Worm (Caenorhabditis elegans): ENCODE data around the gene best-5.

The best-5 gene

DNA sequence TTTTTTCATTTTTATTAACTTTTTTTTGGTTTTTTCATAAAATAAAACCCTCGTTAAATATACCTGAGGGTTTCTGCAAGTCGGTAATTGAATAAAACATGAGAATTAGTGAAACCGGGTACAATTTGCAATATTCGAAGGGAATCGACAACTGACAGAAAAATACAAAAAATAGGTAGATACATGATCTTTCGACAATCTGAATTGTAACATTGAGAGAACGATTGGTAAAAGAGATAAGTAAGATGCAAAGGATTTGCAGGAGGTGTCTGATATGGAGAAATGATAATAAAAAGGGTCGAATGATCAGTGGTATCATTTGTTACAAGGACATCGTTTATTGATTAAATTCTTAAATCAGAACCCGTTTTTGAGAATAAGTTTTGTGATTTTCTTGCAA, 11.2 kb downstream of the best-5 start, which contains the start of gene ugt-60:
ugt-60 (minus strand) TSS at position 233 of the 400 bp plus-strand sequence.
- no peak for TF ChIP-seq unc-62 (GFP tag; optimal IDR thresholded peaks at IDR 0.05)

DNA sequence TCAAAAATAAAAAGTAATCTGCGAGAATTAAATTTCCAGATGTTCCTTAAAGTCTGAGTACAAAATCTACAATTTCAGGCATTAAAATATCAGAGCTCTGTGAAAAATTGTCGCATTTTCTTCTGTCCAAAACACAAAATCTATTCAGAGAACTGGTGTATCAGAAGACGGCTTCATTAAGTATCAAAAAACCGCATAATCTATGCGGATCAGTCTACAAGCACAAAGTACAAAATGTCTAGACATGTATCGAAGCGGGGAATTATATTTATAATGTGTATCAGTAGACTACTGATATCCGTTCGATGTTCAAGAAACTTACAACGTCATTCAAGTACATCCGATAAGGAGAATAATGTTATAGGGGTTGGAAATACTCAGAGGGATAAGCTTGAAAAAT, 20.5 kb downstream of the best-5 start:
- TF ChIP-seq unc-62 (GFP tag; optimal IDR thresholded peaks at IDR 0.05) = no peak

- no peak for TF ChIP-seq unc-62 (GFP tag; optimal IDR thresholded peaks at IDR 0.05)
Observed at ce11 chrIII:9667591-9668265, 22.3 kb downstream of the best-5 start, which contains the start of gene C07A9.9. Gene C07A9.9, minus strand, starts transcription at chrIII:9667641.

DNA sequence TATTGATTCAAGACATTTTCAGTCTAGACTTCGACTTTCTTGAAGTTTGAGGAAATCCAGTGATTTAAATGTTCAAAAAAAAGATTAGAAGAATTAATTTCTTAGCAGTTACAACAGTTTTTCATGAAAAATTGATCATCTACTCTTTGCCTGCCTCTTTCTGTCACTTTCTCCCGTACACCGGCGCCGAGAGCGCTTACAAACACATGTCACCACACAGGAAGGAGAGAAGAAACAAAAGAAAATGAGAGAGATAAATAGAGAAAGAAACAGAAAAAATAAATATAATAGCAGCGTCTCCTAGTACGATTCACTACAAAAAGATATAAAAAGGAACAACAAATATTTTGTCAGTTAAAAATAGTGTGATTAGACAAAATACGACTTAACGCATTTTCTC, 23.4 kb downstream of the best-5 start:
- TF ChIP-seq unc-62 (GFP tag; optimal IDR thresholded peaks at IDR 0.05) = no peak

ce11 chrIII:9666239-9666638, 23.8 kb downstream of the best-5 start:
- no peak for TF ChIP-seq unc-62 (GFP tag; optimal IDR thresholded peaks at IDR 0.05)

DNA sequence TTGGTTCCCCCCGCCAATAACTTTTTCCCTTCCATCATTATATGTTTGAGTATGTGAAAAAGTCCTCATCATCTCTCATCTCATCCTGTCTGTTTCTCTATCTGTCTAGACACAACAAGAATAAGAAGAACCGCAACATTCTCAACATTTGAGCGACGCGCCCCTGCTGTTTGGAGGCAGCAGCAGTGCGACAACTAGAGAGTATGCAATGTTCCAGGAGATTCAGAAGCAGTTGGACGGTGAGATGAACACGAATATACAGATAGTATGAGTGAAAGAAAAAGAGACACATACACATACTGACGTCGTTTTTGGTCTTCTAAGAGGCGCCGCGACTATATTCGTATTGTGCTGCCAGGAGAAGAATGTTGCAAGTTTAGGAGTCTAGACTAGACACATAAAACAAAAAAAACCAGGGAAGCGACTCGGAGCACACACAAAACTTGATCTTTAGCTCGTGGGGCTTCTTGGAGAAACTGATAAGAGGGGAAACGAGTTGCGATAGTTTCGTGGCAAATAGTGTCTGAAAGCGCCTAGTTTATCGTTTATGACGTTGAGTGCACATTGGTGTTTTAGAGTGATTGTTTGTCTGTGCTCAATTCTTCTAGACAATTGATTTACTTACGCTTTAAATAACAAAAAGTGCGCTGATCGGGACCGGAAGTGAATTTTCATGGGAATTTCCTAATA, 24.4 kb downstream of the best-5 start:
- TF ChIP-seq unc-62 (GFP tag; optimal IDR thresholded peaks at IDR 0.05) = no peak

ce11 chrIII:9664484-9665221, 25.4 kb downstream of the best-5 start:
- no peak for TF ChIP-seq unc-62 (GFP tag; optimal IDR thresholded peaks at IDR 0.05)

DNA sequence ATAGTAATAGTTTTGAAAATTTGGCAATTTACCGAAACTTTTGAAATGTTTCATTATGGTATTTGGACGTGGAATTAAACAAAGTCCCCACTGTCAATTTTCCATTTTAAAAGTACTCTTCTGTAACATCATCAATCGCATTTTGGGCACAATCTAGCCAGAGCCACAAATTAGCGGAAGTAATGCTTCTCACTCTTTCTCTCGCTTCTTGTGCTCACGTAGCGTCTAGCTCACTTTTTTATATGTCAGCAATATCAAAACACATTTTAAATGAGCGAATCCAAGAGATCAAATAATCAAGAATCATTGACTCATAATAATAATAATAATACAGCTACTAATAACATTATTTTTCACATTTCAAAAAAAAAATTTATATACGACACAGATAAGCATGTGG, 26.1 kb downstream of the best-5 start:
- TF ChIP-seq unc-62 (GFP tag; optimal IDR thresholded peaks at IDR 0.05) = no peak

DNA sequence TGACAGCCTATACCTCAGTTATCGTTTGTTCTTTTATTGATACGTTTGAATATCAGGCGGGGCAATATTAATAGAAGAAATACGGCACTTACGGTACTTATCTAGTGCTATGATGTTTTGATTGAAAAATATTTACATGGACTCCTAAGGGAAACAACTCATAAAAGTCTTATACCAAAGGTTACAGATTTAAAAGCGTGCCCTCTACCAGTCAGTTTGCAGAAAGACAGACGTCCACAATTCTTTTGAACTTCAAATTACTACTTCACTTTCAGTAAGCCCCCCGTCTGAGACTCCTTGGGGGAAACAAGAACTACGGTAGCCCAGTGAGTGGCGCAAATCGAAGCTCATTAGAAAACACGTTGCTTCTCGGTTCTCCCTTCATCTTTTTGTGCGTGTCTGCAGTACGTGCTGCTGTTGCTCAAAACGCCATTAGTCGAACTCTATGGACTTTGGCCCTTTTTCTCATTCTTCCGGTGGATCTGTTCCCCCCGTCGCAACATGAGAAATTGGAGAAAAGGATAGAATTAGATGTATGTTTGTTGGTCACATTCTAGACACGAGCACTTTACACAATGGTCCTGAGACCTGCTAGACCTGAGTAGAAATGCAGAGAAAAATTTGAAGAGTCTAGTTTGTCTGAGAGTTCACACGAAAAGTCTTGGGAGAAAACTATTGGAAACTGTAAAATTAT, 27.6 kb downstream of the best-5 start:
- no peak for TF ChIP-seq unc-62 (GFP tag; optimal IDR thresholded peaks at IDR 0.05)

DNA sequence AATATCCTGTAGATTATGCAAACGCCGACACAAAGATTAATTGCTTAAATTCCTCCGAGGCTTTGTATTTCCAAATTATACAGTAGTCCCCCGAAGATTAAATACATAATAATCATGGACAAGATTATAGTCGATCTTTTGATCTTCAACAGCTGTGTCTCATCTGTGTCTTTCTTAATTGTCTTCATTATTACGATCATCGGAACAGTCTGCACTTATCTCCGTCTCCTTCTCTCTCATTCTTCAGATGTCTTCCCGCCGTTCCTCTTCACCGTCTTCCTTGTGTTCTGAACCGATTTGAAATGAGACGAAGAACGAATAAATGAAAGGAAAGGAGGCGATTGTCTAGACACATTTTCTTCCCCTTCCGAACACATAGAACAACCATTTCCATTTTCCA, 28.9 kb downstream of the best-5 start:
- no peak for TF ChIP-seq unc-62 (GFP tag; optimal IDR thresholded peaks at IDR 0.05)

ce11 chrIII:9658569-9658968, 31.5 kb downstream of the best-5 start:
- TF ChIP-seq unc-62 (GFP tag; optimal IDR thresholded peaks at IDR 0.05) = no peak

ce11 chrIII:9655802-9656201, 34.3 kb downstream of the best-5 start, which contains the start of gene C15H7.4:
Gene C15H7.4, minus strand, starts transcription at chrIII:9655902.
- TF ChIP-seq unc-62 (GFP tag; optimal IDR thresholded peaks at IDR 0.05) = no peak

DNA sequence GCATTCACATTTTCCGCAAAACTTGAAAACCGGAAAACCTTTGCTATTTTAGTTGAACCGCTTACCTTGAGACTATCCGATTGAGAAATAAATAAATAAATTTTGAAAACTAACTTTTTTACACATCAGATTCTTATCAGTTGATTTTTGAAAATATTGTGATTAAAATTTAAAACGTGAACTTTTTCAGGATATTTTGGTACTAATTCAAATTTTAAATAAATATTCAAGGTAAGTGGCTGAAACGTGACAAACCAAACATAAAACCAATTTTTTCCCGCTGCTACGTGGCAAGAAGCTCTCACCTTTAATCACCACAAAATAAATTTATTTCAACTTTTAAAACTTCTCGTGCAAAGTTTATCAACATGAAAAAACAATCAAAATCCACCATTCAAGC, 38.2 kb downstream of the best-5 start, which contains the start of gene C15H7.3:
C15H7.3 (minus strand) TSS at position 101 of the 400 bp plus-strand sequence.
- no peak for TF ChIP-seq unc-62 (GFP tag; optimal IDR thresholded peaks at IDR 0.05)

DNA sequence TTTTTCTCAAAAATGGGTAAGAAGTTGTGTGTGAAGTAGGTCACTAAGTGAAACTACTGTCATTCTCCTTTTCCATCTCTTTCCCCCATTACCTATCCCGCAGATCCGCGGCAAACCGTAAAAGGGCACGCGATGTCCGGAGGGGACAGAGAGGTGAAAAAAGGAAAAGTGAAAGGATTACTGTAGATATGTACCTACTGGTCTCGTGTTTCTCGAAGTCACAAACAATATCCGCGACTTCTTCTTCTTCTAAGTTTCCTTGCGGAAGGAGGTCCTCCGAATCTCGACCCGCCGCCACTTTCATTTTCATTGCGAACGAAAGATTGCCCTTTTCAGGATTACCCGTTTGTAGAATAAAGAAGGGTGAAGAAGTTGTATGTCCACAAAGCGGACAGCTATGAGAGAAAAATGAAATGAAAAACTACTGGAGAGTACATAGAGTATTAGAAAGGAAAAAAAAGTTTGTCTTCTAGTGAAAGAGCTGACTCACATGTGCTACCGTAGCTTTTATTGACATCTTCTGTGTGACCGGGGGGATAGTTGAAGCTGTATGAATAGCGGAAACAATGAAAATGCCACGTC, 43.5 kb downstream of the best-5 start:
- TF ChIP-seq unc-62 (GFP tag; optimal IDR thresholded peaks at IDR 0.05) = no peak

- TF ChIP-seq unc-62 (GFP tag; optimal IDR thresholded peaks at IDR 0.05) = no peak
Observed at ce11 chrIII:9645099-9645498, 45.0 kb downstream of the best-5 start.
